Fruit fly (Drosophila melanogaster): ENCODE measurements around the gene Nin.

The Nin gene

DNA sequence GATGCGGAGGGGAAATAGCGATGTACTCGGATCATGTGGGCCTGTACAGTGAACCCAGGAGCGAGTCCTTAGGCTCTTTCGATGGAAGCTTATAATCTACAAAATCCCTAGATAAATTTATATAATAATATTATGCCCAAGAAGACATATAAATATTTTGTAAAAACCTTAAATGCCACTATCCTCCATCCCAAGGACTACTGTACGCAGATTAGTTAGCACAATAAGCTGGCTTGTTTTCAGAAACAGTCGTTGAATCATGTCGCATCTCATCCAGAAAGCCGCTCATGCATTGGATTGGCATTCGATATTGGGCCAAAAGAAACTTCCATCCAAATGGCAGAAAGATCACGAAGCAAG lies 9.9 kb upstream of the Nin start:
- no peak for TF ChIP-seq sage (GFP tag; optimal IDR thresholded peaks at IDR 0.05)
- TF ChIP-seq OdsH (GFP tag; optimal IDR thresholded peaks at IDR 0.05), result peak; percentile 73
- no peak for TF ChIP-seq tai (GFP tag; optimal IDR thresholded peaks at IDR 0.05)
- TF ChIP-seq br (GFP tag; optimal IDR thresholded peaks at IDR 0.05), result peak; percentile 35
- peak; percentile 0 for TF ChIP-seq dsf (GFP tag; optimal IDR thresholded peaks at IDR 0.05; ENCODE audit: borderline replicate concordance)
- TF ChIP-seq sv (GFP tag; optimal IDR thresholded peaks at IDR 0.05), result no peak
- TF ChIP-seq Sp1 (GFP tag; optimal IDR thresholded peaks at IDR 0.05), result peak; percentile 45
- no peak for TF ChIP-seq N (GFP tag; optimal IDR thresholded peaks at IDR 0.05)
- peak; percentile 47 for TF ChIP-seq Hnf4 (GFP tag; optimal IDR thresholded peaks at IDR 0.05)
- peak; percentile 12 for TF ChIP-seq fru (GFP tag; optimal IDR thresholded peaks at IDR 0.05)
- TF ChIP-seq dl (GFP tag; optimal IDR thresholded peaks at IDR 0.05; ENCODE audit: insufficient read depth in 1 of 2, partially characterized antibody in 2 of 2), result no peak
- TF ChIP-seq CG32264 (GFP tag; optimal IDR thresholded peaks at IDR 0.05), result no peak
- peak; percentile 45 for TF ChIP-seq ey (GFP tag; optimal IDR thresholded peaks at IDR 0.05)
- peak; percentile 24 for TF ChIP-seq rgr (GFP tag; optimal IDR thresholded peaks at IDR 0.05)
- TF ChIP-seq GATAd (GFP tag; optimal IDR thresholded peaks at IDR 0.05), result no peak
- no peak for TF ChIP-seq usp (GFP tag; optimal IDR thresholded peaks at IDR 0.05)
- no peak for TF ChIP-seq Dif (GFP tag; optimal IDR thresholded peaks at IDR 0.05; ENCODE audit: partially characterized antibody)
- TF ChIP-seq psq (GFP tag; optimal IDR thresholded peaks at IDR 0.05), result no peak
- no peak for TF ChIP-seq pan (optimal IDR thresholded peaks at IDR 0.05)
- no peak for TF ChIP-seq CG9705 (GFP tag; optimal IDR thresholded peaks at IDR 0.05)
- no peak for TF ChIP-seq CrebA (GFP tag; optimal IDR thresholded peaks at IDR 0.05; ENCODE audit: borderline replicate concordance)
- TF ChIP-seq jim (GFP tag; optimal IDR thresholded peaks at IDR 0.05), result no peak
- no peak for TF ChIP-seq Abd-B (GFP tag; optimal IDR thresholded peaks at IDR 0.05)
- TF ChIP-seq lola (GFP tag; optimal IDR thresholded peaks at IDR 0.05), result no peak
- TF ChIP-seq Hr78 (GFP tag; optimal IDR thresholded peaks at IDR 0.05), result no peak
- TF ChIP-seq brk (GFP tag; optimal IDR thresholded peaks at IDR 0.05), result no peak
- peak; percentile 43 for TF ChIP-seq HLH106 (tag; optimal IDR thresholded peaks at IDR 0.05)
- peak in 1 of 2 experiments; percentile 4 for TF ChIP-seq foxo (GFP tag; optimal IDR thresholded peaks at IDR 0.05)
- TF ChIP-seq Hr83 (GFP tag; optimal IDR thresholded peaks at IDR 0.05; ENCODE audit: poor library complexity, severe bottlenecking), result no peak
- TF ChIP-seq Mio (GFP tag; optimal IDR thresholded peaks at IDR 0.05), result no peak
- no peak for TF ChIP-seq woc (GFP tag; optimal IDR thresholded peaks at IDR 0.05)
- peak; percentile 41 for TF ChIP-seq h (GFP tag; optimal IDR thresholded peaks at IDR 0.05)
- no peak for TF ChIP-seq Jra (GFP tag; optimal IDR thresholded peaks at IDR 0.05)
- no peak for TF ChIP-seq Myc (optimal IDR thresholded peaks at IDR 0.05)
- TF ChIP-seq Dfd (GFP tag; optimal IDR thresholded peaks at IDR 0.05), result no peak
- no peak for TF ChIP-seq dmrt93B (GFP tag; optimal IDR thresholded peaks at IDR 0.05)
- no peak for TF ChIP-seq Rel (GFP tag; optimal IDR thresholded peaks at IDR 0.05)
- TF ChIP-seq Rel (tag; optimal IDR thresholded peaks at IDR 0.05), result no peak
- TF ChIP-seq Vsx2 (GFP tag; optimal IDR thresholded peaks at IDR 0.05; ENCODE audit: partially characterized antibody), result no peak

DNA sequence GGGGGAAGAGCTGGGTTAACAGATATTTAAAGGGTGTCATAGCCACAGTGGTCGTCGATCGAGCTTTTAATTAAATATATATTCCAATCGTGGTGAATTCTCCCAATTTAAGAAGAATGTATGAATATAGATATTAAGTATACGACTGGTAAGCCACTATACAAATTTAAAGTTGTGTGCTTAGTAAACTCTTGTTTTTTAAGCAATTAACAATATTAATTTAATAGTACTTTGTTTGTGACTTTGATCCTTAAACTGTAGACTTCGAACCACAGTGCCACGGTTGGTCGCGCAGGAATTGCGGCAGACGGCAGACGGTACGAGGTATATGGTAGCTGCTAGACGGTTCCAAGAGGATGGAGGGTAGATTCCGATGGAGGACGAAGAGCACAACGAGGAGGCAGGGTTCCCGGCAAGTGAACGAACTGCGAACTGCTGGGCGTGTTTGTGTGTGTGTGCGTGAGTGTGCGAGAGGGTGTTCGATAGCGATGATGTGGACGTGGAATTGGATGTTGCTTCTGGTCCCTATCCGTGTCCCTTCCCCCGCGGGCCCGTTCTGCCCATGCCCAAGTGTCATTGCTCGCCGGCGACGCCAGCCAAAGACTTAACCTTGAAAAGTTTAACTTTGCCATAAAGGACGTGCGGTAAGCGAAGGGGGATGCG lies 9.4 kb upstream of the Nin start:
- TF ChIP-seq h (GFP tag; optimal IDR thresholded peaks at IDR 0.05) (peak; percentile 92), Myc (optimal IDR thresholded peaks at IDR 0.05) (no peak), Hnf4 (GFP tag; optimal IDR thresholded peaks at IDR 0.05) (peak; percentile 62), foxo (GFP tag; optimal IDR thresholded peaks at IDR 0.05) (peak; percentile 35 to 84), usp (GFP tag; optimal IDR thresholded peaks at IDR 0.05) (no peak), dsf (GFP tag; optimal IDR thresholded peaks at IDR 0.05; ENCODE audit: borderline replicate concordance) (no peak), Dif (GFP tag; optimal IDR thresholded peaks at IDR 0.05; ENCODE audit: partially characterized antibody) (peak; percentile 48), woc (GFP tag; optimal IDR thresholded peaks at IDR 0.05) (peak; percentile 91), psq (GFP tag; optimal IDR thresholded peaks at IDR 0.05) (peak; percentile 72), Mio (GFP tag; optimal IDR thresholded peaks at IDR 0.05) (no peak), pan (optimal IDR thresholded peaks at IDR 0.05) (no peak), fru (GFP tag; optimal IDR thresholded peaks at IDR 0.05) (peak; percentile 90), ey (GFP tag; optimal IDR thresholded peaks at IDR 0.05) (peak; percentile 80), sv (GFP tag; optimal IDR thresholded peaks at IDR 0.05) (no peak), Hr78 (GFP tag; optimal IDR thresholded peaks at IDR 0.05) (no peak), br (GFP tag; optimal IDR thresholded peaks at IDR 0.05) (peak; percentile 84), lola (GFP tag; optimal IDR thresholded peaks at IDR 0.05) (no peak), tai (GFP tag; optimal IDR thresholded peaks at IDR 0.05) (no peak), Vsx2 (GFP tag; optimal IDR thresholded peaks at IDR 0.05; ENCODE audit: partially characterized antibody) (peak; percentile 8), N (GFP tag; optimal IDR thresholded peaks at IDR 0.05) (no peak), Dfd (GFP tag; optimal IDR thresholded peaks at IDR 0.05) (no peak), OdsH (GFP tag; optimal IDR thresholded peaks at IDR 0.05) (peak; percentile 85), Hr83 (GFP tag; optimal IDR thresholded peaks at IDR 0.05; ENCODE audit: poor library complexity, severe bottlenecking) (peak; percentile 27), rgr (GFP tag; optimal IDR thresholded peaks at IDR 0.05) (peak; percentile 81), HLH106 (tag; optimal IDR thresholded peaks at IDR 0.05) (peak; percentile 89), Rel (GFP tag; optimal IDR thresholded peaks at IDR 0.05) (peak; percentile 71), Rel (tag; optimal IDR thresholded peaks at IDR 0.05) (peak; percentile 60), jim (GFP tag; optimal IDR thresholded peaks at IDR 0.05) (peak; percentile 43), GATAd (GFP tag; optimal IDR thresholded peaks at IDR 0.05) (no peak), dl (GFP tag; optimal IDR thresholded peaks at IDR 0.05; ENCODE audit: insufficient read depth in 1 of 2, partially characterized antibody in 2 of 2) (no peak), CG32264 (GFP tag; optimal IDR thresholded peaks at IDR 0.05) (peak; percentile 52), dmrt93B (GFP tag; optimal IDR thresholded peaks at IDR 0.05) (peak; percentile 82), CG9705 (GFP tag; optimal IDR thresholded peaks at IDR 0.05) (peak; percentile 76), sage (GFP tag; optimal IDR thresholded peaks at IDR 0.05) (peak; percentile 76), Sp1 (GFP tag; optimal IDR thresholded peaks at IDR 0.05) (peak; percentile 92), CrebA (GFP tag; optimal IDR thresholded peaks at IDR 0.05; ENCODE audit: borderline replicate concordance) (no peak), Jra (GFP tag; optimal IDR thresholded peaks at IDR 0.05) (peak; percentile 82), Abd-B (GFP tag; optimal IDR thresholded peaks at IDR 0.05) (no peak), brk (GFP tag; optimal IDR thresholded peaks at IDR 0.05) (peak; percentile 64)
